Worm (Caenorhabditis elegans) whole organism, young adult: ENCODE measurements around the gene F07G6.8.
A peak's percentile ranks its signal among the peaks of the same experiment; 100 is the strongest.
"Not testable (repeated sequence)": the region's sequence is repeated elsewhere in the genome, so short reads cannot be mapped to it uniquely, and the experiment has no call there.

Experiments
- B0035.1 ChIP-seq: sonication (generic microtip); optimal IDR thresholded peaks from 2 replicates; lab custom pipeline; 2016; ENCODE audit warnings: missing genetic modification characterization, mild to moderate bottlenecking, missing compliant biosample characterization, missing genotype, missing genetic modification reagents
- B0261.1 ChIP-seq: sonication (generic microtip); optimal IDR thresholded peaks from 2 replicates; lab custom pipeline; 2016; ENCODE audit warnings: mild to moderate bottlenecking, missing genetic modification characterization, moderate library complexity, missing compliant biosample characterization
- D2030.7 ChIP-seq: fragments of 200-800 bp; sonication (Bioruptor generic); IDR thresholded peaks from 2 replicates; pipeline ENCODE4 v1.3.6; 2022; ENCODE audit warnings: missing genetic modification reagents, missing genetic modification characterization, missing compliant biosample characterization
- F57A8.1 ChIP-seq: fragments of 200-800 bp; sonication (Bioruptor generic); optimal IDR thresholded peaks from 2 replicates; lab custom pipeline; 2018; ENCODE audit warnings: mild to moderate bottlenecking, missing genetic modification characterization, moderate library complexity, missing compliant biosample characterization
- K12H6.12 ChIP-seq: fragments of 200-800 bp; sonication (Bioruptor generic); optimal IDR thresholded peaks from 2 replicates; lab custom pipeline; 2018; ENCODE audit warnings: mild to moderate bottlenecking, missing genetic modification characterization, missing compliant biosample characterization
- attf-5 ChIP-seq: fragments of 200-800 bp; sonication (Bioruptor generic); optimal IDR thresholded peaks from 2 replicates; lab custom pipeline; 2018; ENCODE audit warnings: mild to moderate bottlenecking, missing genetic modification characterization, missing compliant biosample characterization
- bed-1 ChIP-seq: fragments of 200-800 bp; sonication (Bioruptor generic); IDR thresholded peaks from 2 replicates; pipeline ENCODE4 v1.3.6; 2022; ENCODE audit warnings: missing genetic modification reagents, missing genetic modification characterization, missing compliant biosample characterization
- bed-2 ChIP-seq: fragments of 200-800 bp; sonication (Bioruptor generic); IDR thresholded peaks from 2 replicates; pipeline ENCODE4 v1.3.6; 2022; ENCODE audit warnings: missing genetic modification reagents, missing genetic modification characterization, missing compliant biosample characterization
- ccch-3 ChIP-seq: fragments of 200-800 bp; sonication (Bioruptor generic); optimal IDR thresholded peaks from 2 replicates; lab custom pipeline; 2018; ENCODE audit warnings: mild to moderate bottlenecking, missing genetic modification characterization, missing compliant biosample characterization
- cebp-2 ChIP-seq: fragments of 200-800 bp; sonication (Bioruptor generic); IDR thresholded peaks from 2 replicates; pipeline ENCODE4 v1.3.6; 2022; ENCODE audit warnings: missing genetic modification characterization, missing compliant biosample characterization
- ceh-91 ChIP-seq: fragments of 200-800 bp; sonication (Bioruptor generic); IDR thresholded peaks from 2 replicates; pipeline ENCODE4 v1.3.6; 2022; ENCODE audit warnings: missing genetic modification reagents, missing genetic modification characterization, missing compliant biosample characterization
- dox-1 ChIP-seq: fragments of 200-800 bp; sonication (Bioruptor generic); IDR thresholded peaks from 2 replicates; pipeline ENCODE4 v1.3.6; 2022; ENCODE audit warnings: missing genetic modification reagents, missing genetic modification characterization, missing compliant biosample characterization
- egrh-3 ChIP-seq: fragments of 200-800 bp; sonication (Bioruptor generic); IDR thresholded peaks from 2 replicates; pipeline ENCODE4 v1.3.6; 2022; ENCODE audit warnings: missing genetic modification reagents, missing genetic modification characterization, missing compliant biosample characterization
- fkh-3 ChIP-seq: sonication (generic microtip); optimal IDR thresholded peaks from 2 replicates; lab custom pipeline; 2016; ENCODE audit warnings: mild to moderate bottlenecking, missing genetic modification characterization, missing compliant biosample characterization
- gei-17 ChIP-seq: fragments of 200-800 bp; sonication (Bioruptor generic); optimal IDR thresholded peaks from 2 replicates; lab custom pipeline; 2018; ENCODE audit warnings: mild to moderate bottlenecking, missing genetic modification characterization, missing compliant biosample characterization
- him-1 ChIP-seq: sonication (generic microtip); optimal IDR thresholded peaks from 2 replicates; lab custom pipeline; 2016; ENCODE audit warnings: missing genotype, missing genetic modification reagents, missing genetic modification characterization, missing compliant biosample characterization
- hsf-1 ChIP-seq: fragments of 200-800 bp; sonication (Bioruptor generic); IDR thresholded peaks from 2 replicates; pipeline ENCODE4 v1.3.6; 2022; ENCODE audit warnings: missing genetic modification reagents, missing genetic modification characterization, missing compliant biosample characterization
- lin-26 ChIP-seq: fragments of 200-800 bp; sonication (Bioruptor generic); IDR thresholded peaks from 2 replicates; pipeline ENCODE4 v1.3.6; 2022; ENCODE audit warnings: missing genetic modification reagents, missing genetic modification characterization, missing compliant biosample characterization
- lsy-27 ChIP-seq: sonication (generic microtip); optimal IDR thresholded peaks from 2 replicates; lab custom pipeline; 2017; ENCODE audit warnings: missing genetic modification characterization, mild to moderate bottlenecking, missing compliant biosample characterization, antibody characterized with exemption, missing genotype, borderline replicate concordance; ENCODE audit not compliant: insufficient read depth
- mxl-1 ChIP-seq: sonication (generic microtip); optimal IDR thresholded peaks from 2 replicates; lab custom pipeline; 2016; ENCODE audit warnings: missing genetic modification characterization, missing compliant biosample characterization
- nhr-27 ChIP-seq: fragments of 200-800 bp; sonication (Bioruptor generic); optimal IDR thresholded peaks from 2 replicates; lab custom pipeline; 2018; ENCODE audit warnings: mild to moderate bottlenecking, missing genetic modification characterization, moderate library complexity, missing compliant biosample characterization
- pha-4 ChIP-seq: fragments of 150-350 bp; sonication (generic microtip); optimal IDR thresholded peaks from 2 replicates; lab custom pipeline; 2014; ENCODE audit warnings: missing biosample characterization, missing genetic modification reagents, missing genetic modification characterization
- rpc-1 ChIP-seq, 2 experiments: fragments of 150-350 bp in 1 of 2; sonication (generic microtip) in 1 of 2; optimal IDR thresholded peaks; 2 replicates each; lab custom pipeline; 2014 to 2018; ENCODE audit warnings: missing biosample characterization in 1 of 2, missing genetic modification characterization in 1 of 2, missing genetic modification reagents in 1 of 2, missing genotype in 1 of 2
- tbp1 ChIP-seq: fragments of 200-800 bp; sonication (Bioruptor generic); optimal IDR thresholded peaks from 2 replicates; lab custom pipeline; 2018; ENCODE audit warnings: mild to moderate bottlenecking, missing genetic modification characterization, missing compliant biosample characterization
- zfh-2 ChIP-seq: fragments of 200-800 bp; sonication (Bioruptor generic); conservative IDR thresholded peaks from 2 replicates; pipeline ENCODE4 v1.3.6; 2022; ENCODE audit warnings: missing genetic modification reagents, missing genetic modification characterization, missing compliant biosample characterization
- ztf-25 ChIP-seq: fragments of 200-800 bp; sonication (Bioruptor generic); IDR thresholded peaks from 2 replicates; pipeline ENCODE4 v1.3.6; 2022; ENCODE audit warnings: missing genetic modification reagents, missing genetic modification characterization, missing compliant biosample characterization
- ztf-26 ChIP-seq: sonication (generic microtip); optimal IDR thresholded peaks from 2 replicates; lab custom pipeline; 2017; ENCODE audit warnings: missing genetic modification characterization, missing compliant biosample characterization

F07G6.8 gene

DNA sequence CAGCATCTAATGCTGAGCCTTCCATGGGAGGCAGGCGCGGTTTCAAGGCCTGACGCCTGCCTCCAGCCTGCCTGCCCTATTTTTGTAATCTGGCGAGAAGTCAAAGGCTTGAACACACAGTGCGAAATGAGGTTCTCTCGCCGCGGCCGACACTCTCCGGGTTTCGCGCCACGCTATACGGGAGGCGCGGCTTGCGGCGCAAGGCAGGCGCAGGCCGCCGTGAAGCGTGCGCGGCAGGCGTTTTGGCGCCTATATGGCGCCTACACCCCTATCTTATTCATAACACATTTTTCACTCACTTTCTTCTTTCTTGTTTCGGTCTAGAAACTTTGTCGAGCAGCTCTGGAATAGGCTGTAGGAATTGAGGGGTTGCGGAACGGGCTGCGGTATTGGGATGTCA lies 17.2 kb downstream of the F07G6.8 start:
- TF ChIP-seq lsy-27 (tag; lab: Kevin White, UChicago) (no peak), zfh-2 (GFP tag; lab: Robert Waterston, UW) (peak; percentile 94), attf-5 (no peak), mxl-1 (tag; lab: Kevin White, UChicago) (no peak), cebp-2 (0 out of 2 replicates have a peak, but pooled peaks have one; percentile 48), egrh-3 (peak; percentile 70; the same call in 1 of the 2 replicates)

DNA sequence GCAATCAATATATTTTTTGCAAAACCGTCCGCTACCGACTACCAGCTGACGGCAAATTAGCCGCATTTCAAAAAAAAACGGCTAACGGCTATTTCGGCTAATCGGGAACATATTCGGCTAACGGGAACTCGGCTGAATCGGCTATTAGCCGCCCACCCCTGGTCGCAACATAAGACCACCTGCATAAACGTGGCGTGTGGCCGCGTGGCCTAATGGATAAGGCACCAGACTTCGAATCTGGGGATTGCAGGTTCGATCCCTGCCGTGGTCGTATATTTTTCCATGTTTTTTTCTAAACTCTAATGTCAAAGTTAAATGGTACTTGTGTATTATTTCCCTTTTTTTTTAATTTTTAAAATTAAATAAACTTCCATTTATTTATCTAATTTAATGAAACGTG lies 21.8 kb downstream of the F07G6.8 start:
- TF ChIP-seq gei-17 (GFP tag; lab: Kevin White, UChicago) (no peak), rpc-1 (optimal IDR thresholded peaks at IDR 0.05; lab: Kevin White, UChicago) (peak; percentile 19), rpc-1 (tag; optimal IDR thresholded peaks at IDR 0.05; lab: Kevin White, UChicago) (peak; percentile 73), hsf-1 (GFP tag; lab: Robert Waterston, UW) (no peak), F57A8.1 (no peak), B0261.1 (peak; percentile 51), tbp1 (GFP tag; lab: Kevin White, UChicago) (peak; percentile 80), zfh-2 (GFP tag; lab: Robert Waterston, UW) (peak; percentile 33; the same call in 1 of the 2 replicates), him-1 (tag; lab: Kevin White, UChicago) (peak; percentile 64), ztf-26 (tag; lab: Kevin White, UChicago) (no peak), D2030.7 (GFP tag; lab: Robert Waterston, UW) (peak; percentile 36; the same call in 1 of the 2 replicates), ceh-91 (GFP tag; lab: Robert Waterston, UW) (0 out of 2 replicates have a peak, but pooled peaks have one; percentile 28), bed-1 (no peak)

DNA sequence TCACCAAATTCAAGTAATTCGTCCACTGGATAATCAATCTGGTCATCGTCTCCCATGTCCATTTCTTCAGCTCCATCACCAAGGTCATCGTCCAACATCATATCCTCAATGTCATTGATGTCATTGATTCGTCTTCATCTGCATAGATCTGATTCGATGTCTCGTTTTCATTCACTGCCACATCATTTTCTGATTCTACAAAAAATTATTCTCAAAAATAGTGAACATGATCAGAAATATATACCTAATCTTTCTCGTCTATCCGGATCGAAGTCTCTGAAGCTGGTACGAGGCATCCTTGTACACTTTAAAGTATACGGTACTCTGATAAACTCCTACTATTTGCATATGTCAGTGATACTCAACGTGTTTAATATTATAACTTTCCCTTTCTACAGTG lies 23.4 kb downstream of the F07G6.8 start, which contains the start of gene C36C9.4:
Gene C36C9.4, minus strand, starts transcription at position 101 of the 400 bp plus-strand sequence.
- not testable (repeated sequence) for TF ChIP-seq B0035.1 (tag; lab: Kevin White, UChicago); dox-1 (GFP tag; lab: Robert Waterston, UW); lin-26 (GFP tag; lab: Robert Waterston, UW)

DNA sequence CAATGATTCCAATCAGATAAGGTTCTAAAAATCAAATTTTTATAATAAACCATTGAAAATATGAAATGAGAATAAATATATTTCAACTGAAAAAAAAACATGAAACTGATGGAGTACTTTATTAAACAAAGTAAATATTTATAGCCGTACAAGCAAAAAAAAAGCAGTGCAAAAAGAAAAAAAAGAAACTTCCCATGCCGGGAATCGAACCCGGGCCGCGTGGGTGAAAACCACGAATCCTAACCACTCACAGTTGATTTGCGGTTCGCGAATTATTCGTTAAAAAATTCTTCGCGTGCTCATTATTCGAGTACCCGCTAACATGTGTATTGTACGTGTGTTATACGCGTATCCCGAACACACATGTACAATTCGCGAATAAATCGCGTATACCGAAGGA lies 29.4 kb downstream of the F07G6.8 start, which contains the start of gene C36C9.6:
Gene C36C9.6, minus strand, starts transcription at position 101 of the 400 bp plus-strand sequence.
- TF ChIP-seq pha-4 (tag; lab: Kevin White, UChicago); ccch-3 (GFP tag; lab: Kevin White, UChicago); bed-2 (GFP tag; lab: Robert Waterston, UW): not testable (repeated sequence)

DNA sequence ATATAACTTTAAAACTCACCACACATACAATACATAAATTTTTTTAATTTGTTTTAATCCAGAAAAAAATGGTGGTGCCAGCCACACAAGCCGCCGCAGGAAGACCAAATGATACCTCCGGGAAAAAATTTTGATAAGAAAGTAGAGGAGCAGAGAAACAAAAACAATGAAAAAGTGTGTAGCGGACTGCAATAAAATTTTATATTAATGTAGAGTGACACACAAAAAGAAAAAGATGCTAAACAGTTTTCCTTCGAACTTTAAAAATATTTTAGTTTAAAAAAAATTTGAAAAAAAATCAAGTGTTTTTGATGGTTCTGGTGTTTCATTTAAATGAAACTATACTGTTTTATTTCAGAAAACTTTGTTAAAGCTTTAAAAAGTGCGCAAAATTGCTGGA lies 30.3 kb downstream of the F07G6.8 start, which contains the start of gene C36C9.12:
Gene C36C9.12, minus strand, starts transcription at position 101 of the 400 bp plus-strand sequence.
- TF ChIP-seq ceh-91 (GFP tag; lab: Robert Waterston, UW); nhr-27 (tag; lab: Kevin White, UChicago); ztf-25 (GFP tag; lab: Robert Waterston, UW): not testable (repeated sequence)

DNA sequence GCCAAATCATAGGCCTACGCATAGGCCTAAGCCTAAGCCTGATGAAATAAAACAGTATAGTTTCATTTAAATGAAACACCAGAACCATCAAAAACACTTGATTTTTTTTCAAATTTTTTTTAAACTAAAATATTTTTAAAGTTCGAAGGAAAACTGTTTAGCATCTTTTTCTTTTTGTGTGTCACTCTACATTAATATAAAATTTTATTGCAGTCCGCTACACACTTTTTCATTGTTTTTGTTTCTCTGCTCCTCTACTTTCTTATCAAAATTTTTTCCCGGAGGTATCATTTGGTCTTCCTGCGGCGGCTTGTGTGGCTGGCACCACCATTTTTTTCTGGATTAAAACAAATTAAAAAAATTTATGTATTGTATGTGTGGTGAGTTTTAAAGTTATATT lies 33.2 kb downstream of the F07G6.8 start, which contains the start of gene C36C9.11:
Gene C36C9.11, plus strand, starts transcription at position 301 of the 400 bp plus-strand sequence.
- not testable (repeated sequence) for TF ChIP-seq fkh-3; ztf-26 (tag; lab: Kevin White, UChicago); K12H6.12 (tag; lab: Kevin White, UChicago)
